Fruit fly (Drosophila melanogaster) whole organism, prepupa: Measurements from ENCODE around the gene Ilp3.

Experiments used
- Blimp-1 ChIP-seq: fragments of 200-800 bp; sonication (Bioruptor generic); optimal IDR thresholded peaks from 3 replicates; lab custom pipeline; 2017; ENCODE audit warnings: missing biosample characterization, missing genetic modification characterization, mild to moderate bottlenecking, moderate library complexity, missing genetic modification reagents
- CG11294 ChIP-seq: fragments of 200-800 bp; sonication (Bioruptor generic); IDR thresholded peaks from 2 replicates; pipeline ENCODE4 v1.3.6; 2022; ENCODE audit warnings: missing biosample characterization, missing genetic modification characterization
- CG15336 ChIP-seq: fragments of 200-800 bp; sonication (Bioruptor generic); IDR thresholded peaks from 2 replicates; pipeline ENCODE4 v1.3.6; 2022; ENCODE audit warnings: missing biosample characterization, missing genetic modification characterization
- CG1621 ChIP-seq: fragments of 200-800 bp; sonication (Bioruptor generic); optimal IDR thresholded peaks from 3 replicates; lab custom pipeline; 2018; ENCODE audit warnings: missing biosample characterization, mild to moderate bottlenecking, missing genetic modification characterization
- CG16779 ChIP-seq: fragments of 200-800 bp; sonication (Bioruptor generic); optimal IDR thresholded peaks from 3 replicates; lab custom pipeline; 2017; ENCODE audit warnings: missing biosample characterization, mild to moderate bottlenecking, missing genetic modification characterization
- CG3032 ChIP-seq: fragments of 200-800 bp; optimal IDR thresholded peaks from 2 replicates; lab custom pipeline; 2019; ENCODE audit warnings: missing biosample characterization, mild to moderate bottlenecking, missing genetic modification characterization, moderate library complexity
- CG31627 ChIP-seq: fragments of 200-800 bp; sonication (Bioruptor generic); optimal IDR thresholded peaks from 3 replicates; lab custom pipeline; 2016; ENCODE audit warnings: missing biosample characterization, missing genetic modification characterization
- CG32006 ChIP-seq: fragments of 200-800 bp; sonication (Bioruptor generic); optimal IDR thresholded peaks from 3 replicates; lab custom pipeline; 2017; ENCODE audit warnings: missing biosample characterization, mild to moderate bottlenecking, missing genetic modification characterization
- CG34406 ChIP-seq: fragments of 200-800 bp; sonication (Bioruptor generic); optimal IDR thresholded peaks from 3 replicates; lab custom pipeline; 2016; ENCODE audit warnings: missing biosample characterization, missing genetic modification characterization
- CG6163 ChIP-seq: fragments of 200-800 bp; sonication (Bioruptor generic); IDR thresholded peaks from 3 replicates; pipeline ENCODE4 v1.3.6; 2022; ENCODE audit warnings: missing biosample characterization, missing genetic modification characterization
- CG6276 ChIP-seq: fragments of 200-800 bp; sonication (Bioruptor generic); optimal IDR thresholded peaks from 2 replicates; lab custom pipeline; 2017; ENCODE audit warnings: missing biosample characterization, mild to moderate bottlenecking, missing genetic modification characterization
- CG6792 ChIP-seq: fragments of 200-800 bp; sonication (Bioruptor generic); optimal IDR thresholded peaks from 3 replicates; lab custom pipeline; 2016; ENCODE audit warnings: missing biosample characterization, missing genetic modification characterization
- CG6808 ChIP-seq: fragments of 200-800 bp; sonication (Bioruptor generic); optimal IDR thresholded peaks from 3 replicates; lab custom pipeline; 2017; ENCODE audit warnings: missing biosample characterization, missing genetic modification characterization, mild to moderate bottlenecking, moderate library complexity, missing genetic modification reagents
- CG6854 ChIP-seq: fragments of 200-800 bp; sonication (Bioruptor generic); optimal IDR thresholded peaks from 2 replicates; lab custom pipeline; 2017; ENCODE audit warnings: missing biosample characterization, mild to moderate bottlenecking, missing genetic modification characterization
- CG7368 ChIP-seq: fragments of 200-800 bp; sonication (Bioruptor generic); optimal IDR thresholded peaks from 3 replicates; lab custom pipeline; 2016; ENCODE audit warnings: missing biosample characterization, missing genetic modification characterization
- CG8119 ChIP-seq: fragments of 200-800 bp; sonication (Bioruptor generic); IDR thresholded peaks from 3 replicates; pipeline ENCODE4 v1.3.6; 2022; ENCODE audit warnings: missing biosample characterization, missing genetic modification characterization
- CG8319 ChIP-seq: fragments of 200-800 bp; sonication (Bioruptor generic); optimal IDR thresholded peaks from 3 replicates; lab custom pipeline; 2016; ENCODE audit warnings: missing biosample characterization, missing genetic modification characterization
- CG8632 ChIP-seq: fragments of 200-800 bp; sonication (Bioruptor generic); optimal IDR thresholded peaks from 3 replicates; lab custom pipeline; 2016; ENCODE audit warnings: missing biosample characterization, missing genetic modification characterization
- CG9139 ChIP-seq: fragments of 200-800 bp; sonication (Bioruptor generic); optimal IDR thresholded peaks from 3 replicates; lab custom pipeline; 2017; ENCODE audit warnings: missing biosample characterization, mild to moderate bottlenecking, missing genetic modification characterization
- Eip78C ChIP-seq: fragments of 200-800 bp; sonication (Bioruptor generic); peaks from one replicate; lab custom pipeline; 2016; ENCODE audit warnings: missing biosample characterization, missing genetic modification characterization
- Ets21C ChIP-seq: fragments of 200-800 bp; sonication (Bioruptor generic); optimal IDR thresholded peaks from 3 replicates; lab custom pipeline; 2016; ENCODE audit warnings: missing biosample characterization, missing genetic modification characterization
- Ets96B ChIP-seq: fragments of 200-800 bp; optimal IDR thresholded peaks from 2 replicates; lab custom pipeline; 2019; ENCODE audit warnings: missing biosample characterization, mild to moderate bottlenecking, missing genetic modification characterization, moderate library complexity
- Gug ChIP-seq: fragments of 200-800 bp; sonication (Bioruptor generic); IDR thresholded peaks from 2 replicates; pipeline ENCODE4 v1.3.6; 2022; ENCODE audit warnings: missing biosample characterization, missing genetic modification characterization
- Hr38 ChIP-seq: sonication (Bioruptor generic); optimal IDR thresholded peaks from 2 replicates; lab custom pipeline; 2016; ENCODE audit warnings: missing biosample characterization, missing genetic modification characterization
- Hr39 ChIP-seq: fragments of 200-800 bp; sonication (Bioruptor generic); optimal IDR thresholded peaks from 2 replicates; lab custom pipeline; 2016; ENCODE audit warnings: missing biosample characterization, missing genetic modification characterization
- Lpt ChIP-seq: fragments of 200-800 bp; sonication (Bioruptor generic); optimal IDR thresholded peaks from 3 replicates; lab custom pipeline; 2016; ENCODE audit warnings: missing biosample characterization, missing genetic modification characterization
- Met ChIP-seq: fragments of 200-800 bp; sonication (Bioruptor generic); optimal IDR thresholded peaks from 3 replicates; lab custom pipeline; 2016; ENCODE audit warnings: missing biosample characterization, missing genetic modification characterization
- OdsH ChIP-seq: fragments of 200-800 bp; sonication (Bioruptor generic); optimal IDR thresholded peaks from 3 replicates; lab custom pipeline; 2016; ENCODE audit warnings: missing biosample characterization, missing genetic modification characterization
- Sox102F ChIP-seq: fragments of 200-800 bp; sonication (Bioruptor generic); optimal IDR thresholded peaks from 2 replicates; lab custom pipeline; 2016; ENCODE audit warnings: missing biosample characterization, mild to moderate bottlenecking, missing genetic modification characterization
- Sox14 ChIP-seq: fragments of 200-800 bp; sonication (Bioruptor generic); optimal IDR thresholded peaks from 3 replicates; lab custom pipeline; 2016; ENCODE audit warnings: missing biosample characterization, missing genetic modification characterization
- achi ChIP-seq: fragments of 200-800 bp; sonication (Bioruptor generic); optimal IDR thresholded peaks from 3 replicates; lab custom pipeline; 2016; ENCODE audit warnings: missing biosample characterization, missing genetic modification characterization
- acj6 ChIP-seq: fragments of 200-800 bp; sonication (Bioruptor generic); optimal IDR thresholded peaks from 3 replicates; lab custom pipeline; 2016; ENCODE audit warnings: missing biosample characterization, missing genetic modification characterization
- cyc ChIP-seq: fragments of 200-800 bp; sonication (Bioruptor generic); optimal IDR thresholded peaks from 3 replicates; lab custom pipeline; 2016; ENCODE audit warnings: missing biosample characterization, missing genetic modification characterization
- dac ChIP-seq: fragments of 200-800 bp; sonication (Bioruptor generic); optimal IDR thresholded peaks from 2 replicates; lab custom pipeline; 2017; ENCODE audit warnings: missing biosample characterization, mild to moderate bottlenecking, missing genetic modification characterization
- esn ChIP-seq: fragments of 200-800 bp; sonication (Bioruptor generic); optimal IDR thresholded peaks from 2 replicates; lab custom pipeline; 2016; ENCODE audit warnings: missing biosample characterization, mild to moderate bottlenecking, missing genetic modification characterization, moderate library complexity
- fd59A ChIP-seq: fragments of 200-800 bp; sonication (Bioruptor generic); optimal IDR thresholded peaks from 2 replicates; lab custom pipeline; 2017; ENCODE audit warnings: missing biosample characterization, mild to moderate bottlenecking, missing genetic modification characterization, missing genetic modification reagents
- lz ChIP-seq: fragments of 200-800 bp; sonication (Bioruptor generic); optimal IDR thresholded peaks from 3 replicates; lab custom pipeline; 2016; ENCODE audit warnings: missing biosample characterization, missing genetic modification characterization
- pdm3 ChIP-seq: fragments of 200-800 bp; sonication (Bioruptor generic); optimal IDR thresholded peaks from 3 replicates; lab custom pipeline; 2016; ENCODE audit warnings: missing biosample characterization, missing genetic modification characterization
- salr ChIP-seq, 2 experiments: fragments of 200-800 bp; sonication (Bioruptor generic); optimal IDR thresholded peaks; 3 replicates each; lab custom pipeline; 2016 to 2018; ENCODE audit warnings: missing biosample characterization in 2 of 2, missing genetic modification characterization in 2 of 2, mild to moderate bottlenecking in 1 of 2
- spab ChIP-seq: fragments of 200-800 bp; sonication (Bioruptor generic); optimal IDR thresholded peaks from 2 replicates; lab custom pipeline; 2017; ENCODE audit warnings: missing biosample characterization, mild to moderate bottlenecking, missing genetic modification characterization, missing genetic modification reagents
- svp ChIP-seq: fragments of 200-800 bp; sonication (Bioruptor generic); peaks from one replicate; lab custom pipeline; 2016; ENCODE audit warnings: missing biosample characterization, missing genetic modification characterization
- vri ChIP-seq: fragments of 200-800 bp; sonication (Bioruptor generic); optimal IDR thresholded peaks from 3 replicates; lab custom pipeline; 2016; ENCODE audit warnings: missing biosample characterization, mild to moderate bottlenecking, missing genetic modification characterization

Gene Ilp3

DNA sequence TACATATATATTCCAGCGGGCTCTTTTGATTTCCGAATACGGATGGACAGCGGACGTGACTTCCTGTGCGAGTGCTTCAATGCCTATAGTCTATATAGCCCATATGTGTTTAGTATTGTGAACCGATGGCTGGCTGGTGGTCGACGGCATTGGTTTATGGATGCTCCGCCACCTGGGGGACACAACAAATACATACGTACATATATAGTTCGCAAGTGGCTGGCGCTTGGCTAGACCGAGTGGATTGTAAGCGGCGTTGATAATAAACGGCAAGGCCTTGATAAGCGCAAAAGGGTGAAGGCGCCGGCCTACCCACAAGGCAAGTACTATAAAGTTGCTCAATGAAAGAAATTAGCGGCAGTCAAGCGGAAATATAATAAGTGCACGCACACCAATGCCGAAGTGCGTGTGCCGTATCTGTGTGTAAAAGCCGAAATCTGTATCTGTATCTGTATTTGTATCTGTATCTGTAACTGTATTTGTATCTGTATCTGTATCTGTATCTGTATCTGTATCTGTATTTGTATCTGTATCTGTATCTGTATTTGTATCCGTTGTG lies 44.1 kb upstream of the Ilp3 start:
- no peak for TF ChIP-seq CG8632
- TF ChIP-seq CG7368 (GFP tag; lab: Kevin White, UChicago) = no peak
- TF ChIP-seq fd59A (GFP tag; lab: Kevin White, UChicago) = no peak
- no peak for TF ChIP-seq Lpt (GFP tag; lab: Kevin White, UChicago)
- TF ChIP-seq Sox102F = no peak
- no peak for TF ChIP-seq spab
- no peak for TF ChIP-seq CG11294 (GFP tag; lab: Robert Waterston, UW)
- no peak for TF ChIP-seq cyc (GFP tag; lab: Kevin White, UChicago)
- TF ChIP-seq CG15336 (GFP tag; lab: Robert Waterston, UW) = no peak
- TF ChIP-seq Hr38 (GFP tag; lab: Kevin White, UChicago) = no peak

DNA sequence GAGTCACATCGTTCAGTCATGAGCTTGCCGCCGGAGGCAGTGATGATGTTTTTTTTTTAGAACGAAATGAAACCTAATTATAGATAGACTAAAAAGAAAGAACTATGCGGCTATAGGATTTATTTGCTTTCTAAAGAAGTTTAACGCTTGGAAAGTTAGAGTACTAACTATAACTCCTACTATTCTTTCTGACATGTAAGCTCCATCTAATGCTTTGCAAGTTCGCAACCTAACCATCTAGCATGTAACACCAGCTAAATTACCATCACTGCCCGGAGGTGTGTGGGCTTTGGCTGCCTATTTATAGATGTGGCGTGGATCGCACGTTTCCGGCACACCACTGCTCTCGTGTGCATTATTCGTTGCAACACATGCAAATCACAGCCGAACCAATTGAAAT lies 40.1 kb upstream of the Ilp3 start:
- TF ChIP-seq fd59A (GFP tag; lab: Kevin White, UChicago) = no peak
- no peak for TF ChIP-seq spab
- no peak for TF ChIP-seq Hr39 (GFP tag; lab: Kevin White, UChicago)
- TF ChIP-seq CG15336 (GFP tag; lab: Robert Waterston, UW) = no peak
- no peak for TF ChIP-seq CG16779 (tag; lab: Kevin White, UChicago)
- no peak for TF ChIP-seq CG1621 (tag; lab: Kevin White, UChicago)
- no peak for TF ChIP-seq Hr38 (GFP tag; lab: Kevin White, UChicago)
- TF ChIP-seq Met (GFP tag; lab: Kevin White, UChicago) = no peak
- TF ChIP-seq pdm3 (GFP tag; lab: Kevin White, UChicago) = no peak
- TF ChIP-seq CG34406 (GFP tag; lab: Kevin White, UChicago) = no peak
- TF ChIP-seq Gug (GFP tag; lab: Robert Waterston, UW) = no peak
- no peak for TF ChIP-seq svp (GFP tag; lab: Kevin White, UChicago)
- TF ChIP-seq Lpt (GFP tag; lab: Kevin White, UChicago) = no peak
- TF ChIP-seq Ets96B (tag; lab: Kevin White, UChicago) = no peak
- TF ChIP-seq CG8632 = no peak
- no peak for TF ChIP-seq dac
- no peak for TF ChIP-seq achi
- TF ChIP-seq CG6163 (GFP tag; lab: Robert Waterston, UW) = no peak
- TF ChIP-seq Ets21C = no peak

DNA sequence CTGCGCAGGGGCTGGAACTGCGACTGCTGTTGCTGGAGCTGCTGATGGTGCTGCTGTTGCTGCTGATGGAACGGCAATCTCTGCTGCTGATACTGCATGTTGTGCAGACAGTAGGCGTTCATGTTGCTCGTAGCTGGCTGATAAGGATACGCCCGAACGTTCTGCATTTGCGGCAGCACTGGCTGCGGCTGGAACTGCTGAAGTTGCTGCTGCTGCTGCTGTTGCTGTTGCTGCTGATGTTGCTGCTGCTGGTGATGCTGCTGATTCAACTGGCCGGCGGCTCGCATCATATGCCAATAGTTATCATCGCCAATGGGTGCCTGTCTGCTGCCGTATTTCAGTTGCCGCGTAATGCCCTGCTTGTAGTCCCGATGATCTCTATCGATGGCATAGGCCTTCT lies 38.8 kb upstream of the Ilp3 start:
- TF ChIP-seq Sox102F (no peak), Blimp-1 (GFP tag; lab: Kevin White, UChicago) (no peak), CG9139 (GFP tag; lab: Kevin White, UChicago) (no peak), Ets21C (no peak), Hr38 (GFP tag; lab: Kevin White, UChicago) (no peak), CG6276 (GFP tag; lab: Kevin White, UChicago) (no peak), acj6 (GFP tag; lab: Kevin White, UChicago) (no peak), Ets96B (tag; lab: Kevin White, UChicago) (no peak), CG6792 (GFP tag; lab: Kevin White, UChicago) (no peak), OdsH (GFP tag; lab: Kevin White, UChicago) (no peak), CG8632 (no peak), CG3032 (tag; lab: Kevin White, UChicago) (no peak), CG6808 (GFP tag; lab: Kevin White, UChicago) (no peak), CG8119 (GFP tag; lab: Robert Waterston, UW) (no peak), CG31627 (GFP tag; lab: Kevin White, UChicago) (no peak), salr (GFP tag; optimal IDR thresholded peaks at IDR 0.05; lab: Kevin White, UChicago) (no peak)

DNA sequence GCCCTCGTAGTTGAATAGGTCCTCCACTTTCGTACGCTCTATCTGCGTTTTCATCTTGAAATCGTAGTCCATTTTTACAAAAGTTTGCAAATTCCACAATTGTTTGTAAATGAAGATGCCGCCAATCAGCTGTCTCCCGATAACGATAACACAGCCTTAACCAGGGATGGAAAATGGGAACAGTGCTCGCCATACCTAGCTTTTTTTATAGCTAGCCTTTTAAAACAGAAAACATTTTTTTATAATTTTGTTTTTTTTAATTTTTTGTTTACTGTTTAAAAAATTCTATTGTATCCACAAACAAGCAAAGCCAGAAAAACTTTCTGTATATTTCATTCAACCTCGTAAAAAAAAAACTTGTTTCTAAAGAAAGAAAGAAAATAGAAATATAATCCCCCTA lies 36.6 kb upstream of the Ilp3 start, which contains the start of gene Cdk8:
Gene Cdk8 (minus strand): TSS at position 137 of the 400 bp plus-strand sequence.
- TF ChIP-seq Blimp-1 (GFP tag; lab: Kevin White, UChicago) = no peak
- TF ChIP-seq spab = no peak
- TF ChIP-seq Met (GFP tag; lab: Kevin White, UChicago) = no peak
- no peak for TF ChIP-seq CG1621 (tag; lab: Kevin White, UChicago)
- TF ChIP-seq salr (GFP tag; optimal IDR thresholded peaks at IDR 0.05; lab: Kevin White, UChicago) = no peak
- no peak for TF ChIP-seq CG6854 (GFP tag; lab: Kevin White, UChicago)
- TF ChIP-seq vri = no peak
- TF ChIP-seq CG32006 (GFP tag; lab: Kevin White, UChicago) = no peak
- TF ChIP-seq dac = no peak
- TF ChIP-seq esn (GFP tag; lab: Kevin White, UChicago) = peak; percentile 50
- TF ChIP-seq Lpt (GFP tag; lab: Kevin White, UChicago) = no peak
- peak; percentile 23 for TF ChIP-seq CG31627 (GFP tag; lab: Kevin White, UChicago)
- no peak for TF ChIP-seq CG6808 (GFP tag; lab: Kevin White, UChicago)
- peak; percentile 15 for TF ChIP-seq lz (GFP tag; lab: Kevin White, UChicago)
- peak; percentile 21; the same call in 1 of the 3 replicates for TF ChIP-seq CG6163 (GFP tag; lab: Robert Waterston, UW)
- TF ChIP-seq CG34406 (GFP tag; lab: Kevin White, UChicago) = no peak
- TF ChIP-seq Eip78C (GFP tag; lab: Kevin White, UChicago) = peak; percentile 67
- TF ChIP-seq CG3032 (tag; lab: Kevin White, UChicago) = peak; percentile 33
- no peak for TF ChIP-seq CG8319 (GFP tag; lab: Kevin White, UChicago)
- TF ChIP-seq Sox14 (GFP tag; lab: Kevin White, UChicago) = peak; percentile 14
- peak; percentile 11 for TF ChIP-seq cyc (GFP tag; lab: Kevin White, UChicago)
- no peak for TF ChIP-seq Gug (GFP tag; lab: Robert Waterston, UW)
- peak; percentile 43 for TF ChIP-seq svp (GFP tag; lab: Kevin White, UChicago)
- TF ChIP-seq, all 60 proteins: peak for 9
